Fruit fly (Drosophila melanogaster) whole organism, embryonic: ENCODE data around the gene CG4101.
A peak's percentile ranks its signal among the peaks of the same experiment; 100 is the strongest.

ENCODE experiments used
- Abd-B ChIP-seq: fragments of 200-800 bp; sonication (Bioruptor generic); optimal IDR thresholded peaks from 2 replicates; lab custom pipeline; 2018; ENCODE audit warnings: missing biosample characterization, mild to moderate bottlenecking, missing genetic modification characterization, moderate library complexity
- B-H1 ChIP-seq: fragments of 200-800 bp; sonication (Bioruptor generic); IDR thresholded peaks from 3 replicates; pipeline ENCODE4 v1.3.6; 2022; ENCODE audit warnings: missing biosample characterization, missing genetic modification characterization
- Bdp1 ChIP-seq: fragments of 200-800 bp; sonication (Bioruptor generic); optimal IDR thresholded peaks from 3 replicates; lab custom pipeline; 2016; ENCODE audit warnings: missing biosample characterization, missing genetic modification characterization
- CG10959 ChIP-seq: fragments of 200-800 bp; sonication (Bioruptor generic); IDR thresholded peaks from 2 replicates; pipeline ENCODE4 v1.3.6; 2022; ENCODE audit warnings: missing biosample characterization, missing genetic modification characterization
- CG11247 ChIP-seq: fragments of 200-800 bp; sonication (Bioruptor generic); IDR thresholded peaks from 2 replicates; pipeline ENCODE4 v1.3.6; 2022; ENCODE audit warnings: missing biosample characterization, missing genetic modification characterization
- CG12219 ChIP-seq: fragments of 200-800 bp; sonication (Bioruptor generic); optimal IDR thresholded peaks from 3 replicates; lab custom pipeline; 2018; ENCODE audit warnings: missing biosample characterization, mild to moderate bottlenecking, missing genetic modification characterization
- CG12391 ChIP-seq: fragments of 200-800 bp; sonication (Bioruptor generic); optimal IDR thresholded peaks from 3 replicates; lab custom pipeline; 2018; ENCODE audit warnings: missing biosample characterization, mild to moderate bottlenecking, missing genetic modification characterization, moderate library complexity
- CG12659 ChIP-seq: fragments of 200-800 bp; sonication (Bioruptor generic); optimal IDR thresholded peaks from 3 replicates; lab custom pipeline; 2017; ENCODE audit warnings: mild to moderate bottlenecking, missing biosample characterization, missing genetic modification reagents, missing genetic modification characterization
- CG12744 ChIP-seq: fragments of 200-800 bp; sonication (Bioruptor generic); optimal IDR thresholded peaks from 2 replicates; lab custom pipeline; 2016; ENCODE audit warnings: missing biosample characterization, missing genetic modification characterization
- CG13123 ChIP-seq: fragments of 200-800 bp; sonication (Bioruptor generic); optimal IDR thresholded peaks from 2 replicates; lab custom pipeline; 2016; ENCODE audit warnings: missing biosample characterization, missing genetic modification characterization
- CG15011 ChIP-seq: fragments of 200-800 bp; sonication (Bioruptor generic); optimal IDR thresholded peaks from 3 replicates; lab custom pipeline; 2018; ENCODE audit warnings: missing biosample characterization, mild to moderate bottlenecking, missing genetic modification characterization
- CG15479 ChIP-seq: fragments of 200-800 bp; sonication (Bioruptor generic); optimal IDR thresholded peaks from 3 replicates; lab custom pipeline; 2019; ENCODE audit warnings: missing biosample characterization, mild to moderate bottlenecking, missing genetic modification characterization, moderate library complexity
- CG16779 ChIP-seq: fragments of 200-800 bp; sonication (Bioruptor generic); IDR thresholded peaks from 2 replicates; pipeline ENCODE4 v1.3.6; 2022; ENCODE audit warnings: missing biosample characterization, missing genetic modification characterization
- CG17359 ChIP-seq: fragments of 200-800 bp; sonication (Bioruptor generic); optimal IDR thresholded peaks from 3 replicates; lab custom pipeline; 2018; ENCODE audit warnings: missing biosample characterization, mild to moderate bottlenecking, missing genetic modification characterization, moderate library complexity
- CG18011 ChIP-seq: fragments of 200-800 bp; sonication (Bioruptor generic); optimal IDR thresholded peaks from 2 replicates; lab custom pipeline; 2017; ENCODE audit warnings: missing biosample characterization, missing genetic modification characterization, mild to moderate bottlenecking, moderate library complexity, missing genotype
- CG18599 ChIP-seq: fragments of 200-800 bp; sonication (Bioruptor generic); optimal IDR thresholded peaks from 3 replicates; lab custom pipeline; 2017; ENCODE audit warnings: missing biosample characterization, missing genetic modification characterization, mild to moderate bottlenecking, moderate library complexity, missing genetic modification reagents
- CG3407 ChIP-seq: fragments of 200-800 bp; sonication (Bioruptor generic); optimal IDR thresholded peaks from 2 replicates; lab custom pipeline; 2018; ENCODE audit warnings: missing biosample characterization, mild to moderate bottlenecking, missing genetic modification characterization
- CG4730 ChIP-seq: fragments of 200-800 bp; sonication (Bioruptor generic); IDR thresholded peaks from 2 replicates; pipeline ENCODE4 v1.3.6; 2022; ENCODE audit warnings: missing biosample characterization, missing genetic modification characterization
- CG4820 ChIP-seq: fragments of 200-800 bp; sonication (Bioruptor generic); optimal IDR thresholded peaks from 3 replicates; lab custom pipeline; 2016; ENCODE audit warnings: missing biosample characterization, missing genetic modification characterization
- CG7271 ChIP-seq: fragments of 200-800 bp; sonication (Bioruptor generic); optimal IDR thresholded peaks from 2 replicates; lab custom pipeline; 2018; ENCODE audit warnings: missing biosample characterization, mild to moderate bottlenecking, missing genetic modification characterization, moderate library complexity
- D ChIP-seq, 2 experiments: fragments of 200-800 bp in 1 of 2; fragments of >200 bp in 1 of 2; sonication (Bioruptor generic) in 1 of 2; optimal IDR thresholded peaks; 2 replicates in 1 of 2; 3 replicates in 1 of 2; lab custom pipeline; 2017; ENCODE audit warnings: mild to moderate bottlenecking in 1 of 2, missing biosample characterization in 1 of 2, missing genetic modification characterization in 1 of 2, missing genetic modification reagents in 1 of 2
- Deaf1 ChIP-seq: fragments of 200-800 bp; optimal IDR thresholded peaks from 3 replicates; lab custom pipeline; 2019; ENCODE audit warnings: missing biosample characterization, mild to moderate bottlenecking, missing genetic modification characterization, moderate library complexity
- Dek ChIP-seq: fragments of 200-800 bp; sonication (Bioruptor generic); optimal IDR thresholded peaks from 3 replicates; lab custom pipeline; 2019; ENCODE audit warnings: missing biosample characterization, mild to moderate bottlenecking, missing genetic modification characterization, moderate library complexity
- Dip3 ChIP-seq: fragments of 200-800 bp; sonication (Bioruptor generic); optimal IDR thresholded peaks from 3 replicates; lab custom pipeline; 2016; ENCODE audit warnings: missing biosample characterization, missing genetic modification characterization
- E2f1 ChIP-seq: fragments of 200-800 bp; sonication (Bioruptor generic); IDR thresholded peaks from 2 replicates; pipeline ENCODE4 v1.3.6; 2022; ENCODE audit warnings: missing biosample characterization, missing genetic modification characterization
- Ets97D ChIP-seq: fragments of 200-800 bp; sonication (Bioruptor generic); optimal IDR thresholded peaks from 3 replicates; lab custom pipeline; 2016; ENCODE audit warnings: missing biosample characterization, missing genetic modification characterization
- Fer2 ChIP-seq: fragments of 200-800 bp; sonication (Bioruptor generic); optimal IDR thresholded peaks from 2 replicates; lab custom pipeline; 2018; ENCODE audit warnings: missing biosample characterization, mild to moderate bottlenecking, missing genetic modification characterization, moderate library complexity
- HLH54F ChIP-seq: fragments of 200-800 bp; sonication (Bioruptor generic); optimal IDR thresholded peaks from 3 replicates; lab custom pipeline; 2016; ENCODE audit warnings: missing biosample characterization, missing genetic modification characterization
- Kr ChIP-seq: fragments of 200-800 bp; sonication (Bioruptor generic); optimal IDR thresholded peaks from 2 replicates; lab custom pipeline; 2017; ENCODE audit warnings: missing biosample characterization, mild to moderate bottlenecking, missing genetic modification characterization
- Lim3 ChIP-seq: fragments of 200-800 bp; sonication (Bioruptor generic); IDR thresholded peaks from 2 replicates; pipeline ENCODE4 v1.3.6; 2022; ENCODE audit warnings: missing biosample characterization, missing genetic modification characterization
- Six4 ChIP-seq: fragments of 200-800 bp; sonication (Bioruptor generic); optimal IDR thresholded peaks from 2 replicates; lab custom pipeline; 2016; ENCODE audit warnings: missing biosample characterization, missing genetic modification characterization
- Usf ChIP-seq: fragments of 200-800 bp; sonication (Bioruptor generic); optimal IDR thresholded peaks from 2 replicates; lab custom pipeline; 2017; ENCODE audit warnings: missing genotype, missing biosample characterization, missing genetic modification characterization
- Vsx1 ChIP-seq: fragments of 200-800 bp; sonication (Bioruptor generic); optimal IDR thresholded peaks from 2 replicates; lab custom pipeline; 2017; ENCODE audit warnings: missing biosample characterization, mild to moderate bottlenecking, missing genetic modification characterization, missing genetic modification reagents
- YL-1 ChIP-seq: fragments of 200-800 bp; sonication (Bioruptor generic); optimal IDR thresholded peaks from 3 replicates; lab custom pipeline; 2017; ENCODE audit warnings: missing biosample characterization, mild to moderate bottlenecking, missing genetic modification characterization
- az2 ChIP-seq: fragments of 200-800 bp; sonication (Bioruptor generic); optimal IDR thresholded peaks from 3 replicates; lab custom pipeline; 2016; ENCODE audit warnings: missing biosample characterization, missing genetic modification characterization
- bab2 ChIP-seq: fragments of 200-800 bp; sonication (Bioruptor generic); optimal IDR thresholded peaks from 2 replicates; lab custom pipeline; 2016; ENCODE audit warnings: missing biosample characterization, missing genetic modification characterization
- dimm ChIP-seq: fragments of 200-800 bp; sonication (Bioruptor generic); IDR thresholded peaks from 2 replicates; pipeline ENCODE4 v1.3.6; 2022; ENCODE audit warnings: missing biosample characterization, missing genetic modification characterization
- disco-r ChIP-seq: fragments of 200-800 bp; sonication (Bioruptor generic); optimal IDR thresholded peaks from 2 replicates; lab custom pipeline; 2016; ENCODE audit warnings: missing biosample characterization, missing genetic modification characterization
- hb ChIP-seq: fragments of 200-800 bp; sonication (Bioruptor generic); IDR thresholded peaks from 3 replicates; pipeline ENCODE4 v1.3.6; 2022; ENCODE audit warnings: missing biosample characterization, missing genetic modification characterization; ENCODE audit not compliant: partially characterized antibody
- hbn ChIP-seq: fragments of 200-800 bp; sonication (Bioruptor generic); IDR thresholded peaks from 2 replicates; pipeline ENCODE4 v1.3.6; 2022; ENCODE audit warnings: missing biosample characterization, missing genetic modification characterization; ENCODE audit not compliant: partially characterized antibody
- hkb ChIP-seq, 2 experiments: fragments of 200-800 bp in 1 of 2; fragments of >200 bp in 1 of 2; sonication (Bioruptor generic) in 1 of 2; IDR thresholded peaks in 1 of 2; optimal IDR thresholded peaks in 1 of 2; 2 replicates each; pipeline versions ENCODE4 v1.3.6 to Lab custom; 2017 to 2022; ENCODE audit warnings: missing biosample characterization in 1 of 2, missing genetic modification characterization in 1 of 2
- inv ChIP-seq: fragments of 200-800 bp; sonication (Bioruptor generic); IDR thresholded peaks from 2 replicates; pipeline ENCODE4 v1.3.6; 2022; ENCODE audit warnings: missing biosample characterization, missing genetic modification characterization; ENCODE audit not compliant: partially characterized antibody
- ken ChIP-seq: fragments of 200-800 bp; sonication (Bioruptor generic); IDR thresholded peaks from 3 replicates; pipeline ENCODE4 v1.3.6; 2022; ENCODE audit warnings: missing biosample characterization, missing genetic modification characterization
- lola ChIP-seq, 3 experiments: fragments of >200 bp in 2 of 3; fragments of 200-800 bp in 1 of 3; sonication (Bioruptor generic) in 1 of 3; optimal IDR thresholded peaks; 2 replicates each; lab custom pipeline; 2017 to 2019; ENCODE audit warnings: missing biosample characterization in 3 of 3, missing genetic modification characterization in 3 of 3, mild to moderate bottlenecking in 1 of 3, moderate library complexity in 1 of 3
- maf-S ChIP-seq: fragments of 200-800 bp; sonication (Bioruptor generic); optimal IDR thresholded peaks from 2 replicates; lab custom pipeline; 2016; ENCODE audit warnings: missing biosample characterization, missing genetic modification characterization
- oc ChIP-seq: fragments of 200-800 bp; sonication (Bioruptor generic); optimal IDR thresholded peaks from 2 replicates; lab custom pipeline; 2018; ENCODE audit warnings: missing biosample characterization, mild to moderate bottlenecking, missing genetic modification characterization, moderate library complexity
- sima ChIP-seq: fragments of 200-800 bp; sonication (Bioruptor generic); optimal IDR thresholded peaks from 2 replicates; lab custom pipeline; 2016; ENCODE audit warnings: missing biosample characterization, missing genetic modification characterization
- sqz ChIP-seq: fragments of 200-800 bp; sonication (Bioruptor generic); optimal IDR thresholded peaks from 3 replicates; lab custom pipeline; 2018; ENCODE audit warnings: missing biosample characterization, mild to moderate bottlenecking, missing genetic modification characterization
- ttk ChIP-seq: fragments of 200-800 bp; sonication (Bioruptor generic); IDR thresholded peaks from 2 replicates; pipeline ENCODE4 v2.1.2; 2022; ENCODE audit warnings: missing biosample characterization, missing genetic modification characterization

CG4101 gene

dm6 chr3L:16612152-16612551 lies at the start of gene CG4101 (continued):
- TF ChIP-seq sima: no peak
- peak; percentile 79 for TF ChIP-seq Ets97D (GFP tag; lab: Kevin White, UChicago)
- TF ChIP-seq B-H1 (GFP tag; lab: Robert Waterston, UW): peak; percentile 56
- peak; percentile 86 for TF ChIP-seq CG12659 (GFP tag; lab: Kevin White, UChicago)
- peak; percentile 80 for TF ChIP-seq CG18599 (GFP tag; lab: Kevin White, UChicago)
- TF ChIP-seq lola (GFP tag; optimal IDR thresholded peaks at IDR 0.05; lab: Kevin White, UChicago): peak in 1 of 3 experiments; percentile 73
- peak; percentile 58 for TF ChIP-seq disco-r (GFP tag; lab: Kevin White, UChicago)
- peak; percentile 65 for TF ChIP-seq CG18011
- peak; percentile 67 for TF ChIP-seq CG7271
- peak; percentile 72 for TF ChIP-seq CG12744 (GFP tag; lab: Kevin White, UChicago)
- 0 out of 2 replicates have a peak, but pooled peaks have one; percentile 13 for TF ChIP-seq CG16779 (GFP tag; lab: Robert Waterston, UW)
- peak; percentile 42 for TF ChIP-seq hkb (optimal IDR thresholded peaks at IDR 0.05; lab: Kevin White, UChicago)
- peak; percentile 71 for TF ChIP-seq hkb (GFP tag; IDR thresholded peaks at IDR 0.05; lab: Robert Waterston, UW)
- TF ChIP-seq Six4 (GFP tag; lab: Kevin White, UChicago): peak; percentile 68
- TF ChIP-seq hb (GFP tag; lab: Robert Waterston, UW): no peak; the same call in 2 of the 3 replicates
- peak; percentile 65 for TF ChIP-seq Fer2 (tag; lab: Kevin White, UChicago)
- peak; percentile 96 for TF ChIP-seq Dip3 (GFP tag; lab: Kevin White, UChicago)
- peak; percentile 70; the same call in 1 of the 2 replicates for TF ChIP-seq CG11247 (GFP tag; lab: Robert Waterston, UW)
- peak; percentile 62 for TF ChIP-seq CG4730 (GFP tag; lab: Robert Waterston, UW)
- TF ChIP-seq CG10959 (GFP tag; lab: Robert Waterston, UW): peak; percentile 44
- peak; percentile 85 for TF ChIP-seq hbn (GFP tag; lab: Robert Waterston, UW)
- no peak for TF ChIP-seq Usf
- no peak for TF ChIP-seq dimm (GFP tag; lab: Robert Waterston, UW)
- no peak for TF ChIP-seq CG15479 (GFP tag; lab: Kevin White, UChicago)
- TF ChIP-seq CG15011 (GFP tag; lab: Kevin White, UChicago): peak; percentile 54
- peak; percentile 77 for TF ChIP-seq bab2
- TF ChIP-seq HLH54F (GFP tag; lab: Kevin White, UChicago): peak; percentile 79
- TF ChIP-seq ttk: peak; percentile 68
- peak; percentile 52; the same call in 1 of the 2 replicates for TF ChIP-seq Lim3 (GFP tag; lab: Robert Waterston, UW)
- TF ChIP-seq CG4820: peak; percentile 74
- peak; percentile 77 for TF ChIP-seq Dek (tag; lab: Kevin White, UChicago)
- TF ChIP-seq oc (tag; lab: Kevin White, UChicago): peak; percentile 44
- TF ChIP-seq YL-1 (GFP tag; lab: Kevin White, UChicago): peak; percentile 79
- peak; percentile 80 for TF ChIP-seq az2
- peak; percentile 63 for TF ChIP-seq CG17359 (tag; lab: Kevin White, UChicago)
- TF ChIP-seq sqz (GFP tag; lab: Kevin White, UChicago): peak; percentile 85
- peak; percentile 91 for TF ChIP-seq CG12391 (tag; lab: Kevin White, UChicago)
- no peak for TF ChIP-seq Kr (GFP tag; lab: Kevin White, UChicago)
- TF ChIP-seq inv (GFP tag; lab: Robert Waterston, UW): peak; percentile 72
- TF ChIP-seq Bdp1 (GFP tag; lab: Kevin White, UChicago): peak; percentile 67
- TF ChIP-seq Vsx1 (GFP tag; lab: Kevin White, UChicago): peak; percentile 11
- peak; percentile 31 for TF ChIP-seq CG3407 (GFP tag; lab: Kevin White, UChicago)
- peak; percentile 31 for TF ChIP-seq Deaf1 (tag; lab: Kevin White, UChicago)
- TF ChIP-seq CG12219 (GFP tag; lab: Kevin White, UChicago): peak; percentile 64
- TF ChIP-seq CG13123 (GFP tag; lab: Kevin White, UChicago): peak; percentile 25
- peak; percentile 82 for TF ChIP-seq ken (GFP tag; lab: Robert Waterston, UW)
- peak; percentile 75 for TF ChIP-seq Abd-B (GFP tag; lab: Kevin White, UChicago)
- no peak for TF ChIP-seq D (optimal IDR thresholded peaks at IDR 0.05; lab: Kevin White, UChicago)
- TF ChIP-seq D (GFP tag; optimal IDR thresholded peaks at IDR 0.05; lab: Kevin White, UChicago): peak; percentile 39
- TF ChIP-seq maf-S (GFP tag; lab: Kevin White, UChicago): peak; percentile 74
- peak; percentile 67 for TF ChIP-seq E2f1 (GFP tag; lab: Robert Waterston, UW)
